Worm (Caenorhabditis elegans) whole organism, midembryonic: ENCODE measurements around the gene ras-2.
"Not testable (repeated sequence)": the region's sequence is repeated elsewhere in the genome, so short reads cannot be mapped to it uniquely, and the experiment has no call there.

ENCODE experiments used
- T22C8.4 ChIP-seq: fragments of 200-800 bp; sonication (Bioruptor generic); IDR thresholded peaks from 2 replicates; pipeline ENCODE4 v1.3.6; 2022; ENCODE audit warnings: missing genetic modification characterization, missing compliant biosample characterization
- cog-1 ChIP-seq: sonication (generic microtip); optimal IDR thresholded peaks from 2 replicates; lab custom pipeline; 2016; ENCODE audit warnings: missing genetic modification characterization, missing compliant biosample characterization
- flt-1 ChIP-seq: fragments of 200-800 bp; sonication (Bioruptor generic); IDR thresholded peaks from 2 replicates; pipeline ENCODE4 v1.3.6; 2022; ENCODE audit warnings: missing genetic modification characterization, missing compliant biosample characterization
- klf-2 ChIP-seq: fragments of 200-800 bp; sonication (Bioruptor generic); conservative IDR thresholded peaks from 2 replicates; pipeline ENCODE4 v1.3.6; 2022; ENCODE audit warnings: missing genetic modification reagents, missing genetic modification characterization, missing compliant biosample characterization
- med-1 ChIP-seq: sonication (generic microtip); optimal IDR thresholded peaks from 2 replicates; lab custom pipeline; 2017; ENCODE audit warnings: missing genetic modification characterization, mild to moderate bottlenecking, missing compliant biosample characterization, antibody characterized with exemption, missing genetic modification reagents; ENCODE audit not compliant: insufficient read depth
- ref-1 ChIP-seq: fragments of 200-800 bp; sonication (Bioruptor generic); conservative IDR thresholded peaks from 2 replicates; pipeline ENCODE4 v1.3.6; 2022; ENCODE audit warnings: missing genetic modification reagents, missing genetic modification characterization, missing compliant biosample characterization
- tab-1 ChIP-seq: fragments of 200-800 bp; sonication (Bioruptor generic); IDR thresholded peaks from 2 replicates; pipeline ENCODE4 v1.3.6; 2022; ENCODE audit warnings: missing genetic modification characterization, missing compliant biosample characterization
- ztf-23 ChIP-seq: fragments of 200-800 bp; sonication (Bioruptor generic); IDR thresholded peaks from 2 replicates; pipeline ENCODE4 v1.3.6; 2022; ENCODE audit warnings: missing genetic modification reagents, missing genetic modification characterization, missing compliant biosample characterization
- ztf-29 ChIP-seq: fragments of 200-800 bp; sonication (Bioruptor generic); IDR thresholded peaks from 2 replicates; pipeline ENCODE4 v1.3.6; 2022; ENCODE audit warnings: missing genetic modification reagents, missing genetic modification characterization, missing compliant biosample characterization

Gene ras-2

ce11 chrIII:4739975-4740374 is at the start of gene ras-2:
TSS of gene ras-2 (minus strand) at chrIII:4740075.
- TF ChIP-seq med-1 (GFP tag; lab: Kevin White, UChicago) (no peak), tab-1 (no peak), flt-1 (GFP tag; lab: Robert Waterston, UW) (no peak), klf-2 (GFP tag; lab: Robert Waterston, UW) (no peak), cog-1 (no peak), ref-1 (no peak), ztf-23 (GFP tag; lab: Robert Waterston, UW) (no peak), T22C8.4 (GFP tag; lab: Robert Waterston, UW) (no peak), ztf-29 (GFP tag; lab: Robert Waterston, UW) (no peak)

ce11 chrIII:4785714-4786113 is 45.8 kb upstream of the ras-2 start, which contains the start of gene mel-28:
TSS of gene mel-28 (plus strand) at chrIII:4786080.
- TF ChIP-seq T22C8.4 (GFP tag; lab: Robert Waterston, UW) = no peak
- no peak for TF ChIP-seq cog-1
- TF ChIP-seq klf-2 (GFP tag; lab: Robert Waterston, UW) = no peak
- no peak for TF ChIP-seq ztf-23 (GFP tag; lab: Robert Waterston, UW)
- TF ChIP-seq ztf-29 (GFP tag; lab: Robert Waterston, UW) = no peak
- no peak for TF ChIP-seq ref-1
- no peak for TF ChIP-seq med-1 (GFP tag; lab: Kevin White, UChicago)
- TF ChIP-seq flt-1 (GFP tag; lab: Robert Waterston, UW) = no peak
- TF ChIP-seq tab-1 = no peak

ce11 chrIII:4785131-4785530 is 45.3 kb upstream of the ras-2 start, which contains the start of gene enu-3.2:
TSS of gene enu-3.2 (minus strand) at chrIII:4785235.
- not testable (repeated sequence) for TF ChIP-seq med-1 (GFP tag; lab: Kevin White, UChicago); ref-1; flt-1 (GFP tag; lab: Robert Waterston, UW)

ce11 chrIII:4781937-4782576 is 42.2 kb upstream of the ras-2 start, which contains the start of the genes gex-5 and C38D4.10:
TSS of gene gex-5 (minus strand) at chrIII:4781987.
TSS of gene C38D4.10 (plus strand) at chrIII:4782526.
- TF ChIP-seq T22C8.4, flt-1, klf-2 (GFP tag; lab: Robert Waterston, UW): not testable (repeated sequence)

ce11 chrIII:4779855-4780254 is 40.0 kb upstream of the ras-2 start, which contains the start of gene B0393.9:
TSS of gene B0393.9 (minus strand) at chrIII:4780157.
- no peak for TF ChIP-seq tab-1
- TF ChIP-seq klf-2 (GFP tag; lab: Robert Waterston, UW) = no peak
- no peak for TF ChIP-seq T22C8.4 (GFP tag; lab: Robert Waterston, UW)

ce11 chrIII:4778003-4778402 is 38.1 kb upstream of the ras-2 start, which contains the start of gene B0393.7:
TSS of gene B0393.7 (minus strand) at chrIII:4778103.
- TF ChIP-seq flt-1 (GFP tag; lab: Robert Waterston, UW) = no peak
- TF ChIP-seq ztf-29 (GFP tag; lab: Robert Waterston, UW) = no peak
- no peak for TF ChIP-seq ztf-23 (GFP tag; lab: Robert Waterston, UW)
- no peak for TF ChIP-seq klf-2 (GFP tag; lab: Robert Waterston, UW)
- TF ChIP-seq ref-1 = no peak
- TF ChIP-seq cog-1 = no peak
- no peak for TF ChIP-seq tab-1
- no peak for TF ChIP-seq T22C8.4 (GFP tag; lab: Robert Waterston, UW)
- TF ChIP-seq med-1 (GFP tag; lab: Kevin White, UChicago) = no peak

ce11 chrIII:4767869-4768645 is 28.2 kb upstream of the ras-2 start:
- TF ChIP-seq ref-1 = no peak
- no peak for TF ChIP-seq klf-2 (GFP tag; lab: Robert Waterston, UW)
- no peak for TF ChIP-seq T22C8.4 (GFP tag; lab: Robert Waterston, UW)
- no peak for TF ChIP-seq med-1 (GFP tag; lab: Kevin White, UChicago)
- TF ChIP-seq ztf-23 (GFP tag; lab: Robert Waterston, UW) = no peak
- TF ChIP-seq cog-1 = no peak
- TF ChIP-seq flt-1 (GFP tag; lab: Robert Waterston, UW) = no peak
- no peak for TF ChIP-seq tab-1
- TF ChIP-seq ztf-29 (GFP tag; lab: Robert Waterston, UW) = no peak

- TF ChIP-seq T22C8.4 (GFP tag; lab: Robert Waterston, UW) = no peak
- no peak for TF ChIP-seq ztf-23 (GFP tag; lab: Robert Waterston, UW)
- no peak for TF ChIP-seq ztf-29 (GFP tag; lab: Robert Waterston, UW)
- no peak for TF ChIP-seq flt-1 (GFP tag; lab: Robert Waterston, UW)
- no peak for TF ChIP-seq tab-1
- no peak for TF ChIP-seq cog-1
- no peak for TF ChIP-seq klf-2 (GFP tag; lab: Robert Waterston, UW)
- no peak for TF ChIP-seq ref-1
- no peak for TF ChIP-seq med-1 (GFP tag; lab: Kevin White, UChicago)
Observed at ce11 chrIII:4766842-4767241, 27.0 kb upstream of the ras-2 start.

ce11 chrIII:4765474-4765873 is 25.6 kb upstream of the ras-2 start, which contains the start of gene B0393.5:
TSS of gene B0393.5 (plus strand) at chrIII:4765774.
- no peak for TF ChIP-seq klf-2 (GFP tag; lab: Robert Waterston, UW)
- TF ChIP-seq flt-1 (GFP tag; lab: Robert Waterston, UW) = no peak
- TF ChIP-seq med-1 (GFP tag; lab: Kevin White, UChicago) = no peak
- TF ChIP-seq ztf-23 (GFP tag; lab: Robert Waterston, UW) = no peak
- TF ChIP-seq ztf-29 (GFP tag; lab: Robert Waterston, UW) = no peak
- TF ChIP-seq T22C8.4 (GFP tag; lab: Robert Waterston, UW) = no peak
- TF ChIP-seq cog-1 = no peak
- no peak for TF ChIP-seq tab-1
- TF ChIP-seq ref-1 = no peak
